Worm (Caenorhabditis elegans): ENCODE data around the gene F48E8.4.

F48E8.4 gene

DNA sequence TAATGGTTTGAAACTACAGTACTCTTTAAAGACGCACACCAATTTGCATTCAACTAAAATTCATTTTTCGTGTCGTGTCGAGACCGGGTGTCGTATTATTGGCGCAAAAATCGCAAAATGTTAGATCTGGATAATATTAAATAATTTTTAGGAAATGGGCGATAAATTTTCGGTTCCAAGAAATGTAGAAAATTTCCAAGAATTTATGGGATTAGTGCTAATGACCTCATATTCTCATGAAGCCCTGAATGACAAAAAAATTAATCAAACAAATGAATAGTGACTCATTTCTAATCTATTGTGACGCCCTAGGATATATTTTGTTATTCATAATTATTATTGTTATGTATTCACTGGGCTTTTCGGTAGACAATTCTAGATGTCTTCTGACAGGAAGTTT is 47.3 kb downstream of the F48E8.4 start:
- TF ChIP-seq nhr-179 (tag; optimal IDR thresholded peaks at IDR 0.05) = no peak

DNA sequence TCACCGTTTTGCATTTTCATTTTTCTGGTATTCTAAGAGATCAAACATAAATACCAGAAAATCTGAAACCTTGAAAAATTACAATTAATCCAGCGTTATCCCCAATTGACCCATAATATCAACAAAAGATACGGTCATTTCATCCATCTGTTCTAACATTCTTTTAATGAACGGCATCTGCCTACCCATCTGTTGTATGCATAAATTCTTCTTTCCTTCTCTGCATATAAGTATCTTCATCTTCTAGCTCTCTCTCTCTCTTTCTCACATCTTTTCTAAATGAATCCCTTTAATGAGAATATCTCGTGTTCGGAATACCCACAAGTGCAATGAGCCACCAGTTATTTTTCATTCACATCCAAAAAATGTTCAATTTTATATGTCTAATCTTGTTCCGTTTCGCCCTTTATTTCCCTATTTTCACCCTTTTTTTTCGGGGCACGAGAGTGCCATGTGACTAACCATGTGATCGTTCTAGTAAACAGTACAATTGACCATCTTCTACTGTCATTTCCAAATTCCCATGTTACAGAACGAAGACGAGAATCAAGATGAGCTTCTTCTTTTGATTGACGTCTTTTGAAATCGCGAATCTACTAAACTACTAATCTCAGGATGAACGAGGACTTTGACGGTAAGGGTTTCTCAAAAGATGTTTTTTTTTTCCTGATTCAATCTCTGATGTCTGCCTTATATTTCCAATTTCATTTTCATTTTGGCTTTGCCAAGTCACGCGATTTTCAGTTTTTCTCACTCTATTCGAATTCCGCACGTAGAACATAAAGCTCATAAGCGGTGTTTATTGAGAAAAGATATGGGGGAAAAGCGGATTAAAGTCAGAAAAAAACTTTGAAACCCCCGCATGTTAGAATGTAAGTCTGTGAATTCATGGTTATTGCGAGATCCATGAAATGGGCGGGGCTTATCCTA is 48.2 kb downstream of the F48E8.4 start, which contains the start of gene R02F2.1:
Gene R02F2.1, plus strand, starts transcription at position 528 of the 930 bp plus-strand sequence.
- TF ChIP-seq tbp1 (GFP tag; optimal IDR thresholded peaks at IDR 0.05) = peak; percentile 25
- TF ChIP-seq ZK185.1 (tag; optimal IDR thresholded peaks at IDR 0.05; ENCODE audit: poor library complexity, severe bottlenecking) = no peak
- no peak for TF ChIP-seq dpl-1 (GFP tag; optimal IDR thresholded peaks at IDR 0.05)
- no peak for TF ChIP-seq let-526 (GFP tag; IDR thresholded peaks at IDR 0.05)
- peak; percentile 39 for TF ChIP-seq ztf-26 (tag; optimal IDR thresholded peaks at IDR 0.05)
- TF ChIP-seq F57C9.4 (tag; optimal IDR thresholded peaks at IDR 0.05) = no peak
- peak; percentile 66; the same call in 1 of the 2 replicates for TF ChIP-seq lin-26 (GFP tag; IDR thresholded peaks at IDR 0.05)
- 0 out of 2 replicates have a peak, but pooled peaks have one; percentile 26 for TF ChIP-seq cebp-1 (GFP tag; IDR thresholded peaks at IDR 0.05)
- peak; percentile 67 for TF ChIP-seq cebp-1 (tag; optimal IDR thresholded peaks at IDR 0.05)
- TF ChIP-seq K11D2.4 (GFP tag; IDR thresholded peaks at IDR 0.05) = no peak
- TF ChIP-seq ztf-3 (GFP tag; optimal IDR thresholded peaks at IDR 0.05) = no peak
- no peak for TF ChIP-seq mcd-1 (GFP tag; IDR thresholded peaks at IDR 0.05)
- TF ChIP-seq F55B11.4 (tag; optimal IDR thresholded peaks at IDR 0.05; ENCODE audit: borderline replicate concordance, insufficient read depth) = no peak
- no peak for TF ChIP-seq bed-1 (GFP tag; IDR thresholded peaks at IDR 0.05)
- TF ChIP-seq ama-1 (optimal IDR thresholded peaks at IDR 0.05) = peak; percentile 62
- no peak for TF ChIP-seq ama-1 (GFP tag; optimal IDR thresholded peaks at IDR 0.05)
- TF ChIP-seq ceh-40 (GFP tag; IDR thresholded peaks at IDR 0.05) = no peak
- TF ChIP-seq nhr-80 (tag; optimal IDR thresholded peaks at IDR 0.05) = peak; percentile 18
- TF ChIP-seq repo-1 (tag; optimal IDR thresholded peaks at IDR 0.05) = no peak
- TF ChIP-seq rpc-1 (optimal IDR thresholded peaks at IDR 0.05) = no peak
- no peak for TF ChIP-seq rpc-1 (tag; optimal IDR thresholded peaks at IDR 0.05)
- TF ChIP-seq sdz-38 (tag; optimal IDR thresholded peaks at IDR 0.05) = no peak
- peak; percentile 30 for TF ChIP-seq gei-17 (GFP tag; optimal IDR thresholded peaks at IDR 0.05)
- TF ChIP-seq aptf-2 (GFP tag; conservative IDR thresholded peaks at IDR 0.05) = no peak
- no peak for TF ChIP-seq ztf-28 (GFP tag; IDR thresholded peaks at IDR 0.05)
- TF ChIP-seq hsf-1 (GFP tag; IDR thresholded peaks at IDR 0.05) = no peak
- TF ChIP-seq die-1 (tag; optimal IDR thresholded peaks at IDR 0.05) = no peak
- TF ChIP-seq tlf-1 (GFP tag; optimal IDR thresholded peaks at IDR 0.05) = peak; percentile 45
- TF ChIP-seq madf-3 (GFP tag; IDR thresholded peaks at IDR 0.05) = 0 out of 2 replicates have a peak, but pooled peaks have one; percentile 23

- no peak for TF ChIP-seq ztf-28 (GFP tag; IDR thresholded peaks at IDR 0.05)
- no peak for TF ChIP-seq ceh-27 (GFP tag; optimal IDR thresholded peaks at IDR 0.05)
- peak; percentile 31 for TF ChIP-seq ztf-22 (GFP tag; optimal IDR thresholded peaks at IDR 0.05)
- TF ChIP-seq aptf-2 (GFP tag; conservative IDR thresholded peaks at IDR 0.05) = no peak
- TF ChIP-seq lin-54 (GFP tag; optimal IDR thresholded peaks at IDR 0.05) = no peak
- no peak for TF ChIP-seq snpc-1.1 (tag; optimal IDR thresholded peaks at IDR 0.05; ENCODE audit: insufficient read depth)
- no peak for TF ChIP-seq ztf-3 (GFP tag; optimal IDR thresholded peaks at IDR 0.05)
- no peak for TF ChIP-seq sdz-38 (tag; optimal IDR thresholded peaks at IDR 0.05)
- no peak for TF ChIP-seq ztf-26 (tag; optimal IDR thresholded peaks at IDR 0.05)
- TF ChIP-seq chd-7 (tag; optimal IDR thresholded peaks at IDR 0.05) = peak; percentile 30
- TF ChIP-seq ceh-91 (GFP tag; IDR thresholded peaks at IDR 0.05) = no peak
- no peak for TF ChIP-seq lag-1 (GFP tag; IDR thresholded peaks at IDR 0.05)
- TF ChIP-seq C06A6.2 (GFP tag; conservative IDR thresholded peaks at IDR 0.05) = peak; percentile 40; the same call in 1 of the 2 replicates
- TF ChIP-seq F57C9.4 (tag; optimal IDR thresholded peaks at IDR 0.05) = no peak
- TF ChIP-seq hmg-1.2 (GFP tag; IDR thresholded peaks at IDR 0.05) = peak; percentile 67; the same call in 1 of the 2 replicates
- peak; percentile 39 for TF ChIP-seq K12H6.12 (tag; optimal IDR thresholded peaks at IDR 0.05)
- no peak for TF ChIP-seq snpc-4 (GFP tag; optimal IDR thresholded peaks at IDR 0.05)
- peak in 3 of 4 experiments; percentile 17 to 46 (median 34) for TF ChIP-seq snpc-4 (tag; optimal IDR thresholded peaks at IDR 0.05)
- TF ChIP-seq F23B12.7 (tag; optimal IDR thresholded peaks at IDR 0.05; ENCODE audit: insufficient read depth) = no peak
- no peak for TF ChIP-seq nfya-2 (GFP tag; IDR thresholded peaks at IDR 0.05)
Observed at ce11 chrIII:5502915-5503575, 49.7 kb downstream of the F48E8.4 start.
